Worm (Caenorhabditis elegans): Measurements from ENCODE around the gene srw-66.
"Not testable (repeated sequence)": the region's sequence is repeated elsewhere in the genome, so short reads cannot be mapped to it uniquely, and the experiment has no call there.

Gene srw-66

DNA sequence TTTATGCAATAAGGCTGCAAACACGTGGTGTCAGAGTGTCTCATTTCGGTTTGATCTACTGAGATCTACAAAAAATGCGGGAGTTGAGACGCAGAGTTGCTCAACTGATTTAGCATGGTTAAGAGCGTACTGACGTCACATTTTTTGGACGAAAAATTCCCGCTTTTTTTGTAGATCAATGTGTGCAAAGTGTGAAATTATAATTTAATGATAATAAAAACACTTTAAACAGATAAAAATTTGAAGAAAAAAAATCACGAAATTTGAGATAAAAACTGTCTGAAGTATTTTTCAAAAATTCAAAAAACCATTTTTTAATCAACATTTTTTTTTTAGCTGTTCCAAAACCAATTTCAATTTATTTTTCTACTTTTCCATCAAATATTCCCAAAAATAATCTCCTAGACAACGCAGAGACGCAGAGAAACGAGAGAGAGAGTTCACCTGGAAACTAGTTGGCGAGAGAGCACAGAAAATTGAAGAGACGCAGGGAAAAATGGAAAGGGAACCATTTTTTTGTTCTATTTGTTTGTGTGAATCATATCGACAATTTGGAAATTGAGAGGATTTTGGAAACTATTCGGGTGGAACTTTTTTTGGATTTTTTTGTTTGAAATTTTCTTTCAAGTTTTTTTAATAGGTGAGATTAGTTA lies 25.5 kb upstream of the srw-66 start:
- peak; percentile 31 for TF ChIP-seq pha-4 (tag; optimal IDR thresholded peaks at IDR 0.05)
- peak; percentile 23 for TF ChIP-seq nhr-23 (tag; optimal IDR thresholded peaks at IDR 0.05)
- TF ChIP-seq ceh-28 (tag; optimal IDR thresholded peaks at IDR 0.05), result no peak

DNA sequence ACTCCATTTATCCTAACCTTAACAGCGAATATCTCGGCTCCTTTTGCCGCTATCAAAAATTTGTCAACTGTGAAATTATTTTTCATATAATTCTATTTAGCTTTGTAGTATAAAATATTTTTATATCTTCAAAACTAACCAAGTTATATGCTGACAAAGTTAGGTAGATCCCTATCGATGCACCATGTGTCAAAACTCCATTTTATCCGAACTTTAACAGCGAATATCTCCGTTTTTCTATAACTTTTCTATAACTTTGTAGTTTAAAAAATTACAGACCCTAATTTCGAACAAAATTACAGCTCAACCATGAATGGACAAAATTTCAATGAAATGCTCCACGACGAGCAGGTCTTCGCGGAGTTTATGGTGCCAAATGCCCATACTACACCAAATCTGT lies 24.1 kb upstream of the srw-66 start, which contains the start of gene Y57G7A.2:
TSS of gene Y57G7A.2 (plus strand) at position 301 of the 400 bp plus-strand sequence.
- TF ChIP-seq nhr-67 (tag; optimal IDR thresholded peaks at IDR 0.05) (no peak), jun-1 (tag; optimal IDR thresholded peaks at IDR 0.05) (no peak)

- no peak for TF ChIP-seq elt-1 (tag; optimal IDR thresholded peaks at IDR 0.05)
- TF ChIP-seq ama-1 (optimal IDR thresholded peaks at IDR 0.05), result no peak
- TF ChIP-seq fkh-2 (tag; optimal IDR thresholded peaks at IDR 0.05), result no peak
- TF ChIP-seq pha-4 (tag; optimal IDR thresholded peaks at IDR 0.05), result no peak
- no peak for TF ChIP-seq elt-3 (tag; optimal IDR thresholded peaks at IDR 0.05)
- TF ChIP-seq fos-1 (tag; optimal IDR thresholded peaks at IDR 0.05), result no peak
- TF ChIP-seq daf-12 (tag; optimal IDR thresholded peaks at IDR 0.05), result no peak
- no peak for TF ChIP-seq hmg-11 (tag; optimal IDR thresholded peaks at IDR 0.05)
- no peak for TF ChIP-seq jun-1 (tag; optimal IDR thresholded peaks at IDR 0.05)
- no peak for TF ChIP-seq ceh-16 (tag; optimal IDR thresholded peaks at IDR 0.05)
Observed at ce11 chrII:1293157-1293556, 21.4 kb upstream of the srw-66 start, which contains the start of gene srz-64. srz-64 (minus strand) TSS chrII:1293257.

- TF ChIP-seq ztf-11 (tag; optimal IDR thresholded peaks at IDR 0.05) (no peak), nfya-1 (tag; optimal IDR thresholded peaks at IDR 0.05; ENCODE audit: insufficient read depth) (no peak), fkh-2 (tag; optimal IDR thresholded peaks at IDR 0.05) (no peak), pha-4 (tag; optimal IDR thresholded peaks at IDR 0.05) (no peak), elt-3 (tag; optimal IDR thresholded peaks at IDR 0.05) (no peak), unc-62 (GFP tag; optimal IDR thresholded peaks at IDR 0.05) (no peak), skn-1 (tag; optimal IDR thresholded peaks at IDR 0.05) (no peak), ZK546.5 (tag; optimal IDR thresholded peaks at IDR 0.05) (no peak), fkh-10 (GFP tag; optimal IDR thresholded peaks at IDR 0.05) (no peak), lsy-12 (tag; optimal IDR thresholded peaks at IDR 0.05) (no peak), eor-1 (tag; optimal IDR thresholded peaks at IDR 0.05) (no peak), snpc-4 (tag; optimal IDR thresholded peaks at IDR 0.05) (no peak), egl-27 (tag; optimal IDR thresholded peaks at IDR 0.05) (no peak), nhr-77 (tag; optimal IDR thresholded peaks at IDR 0.05) (no peak), sea-2 (GFP tag; optimal IDR thresholded peaks at IDR 0.05) (no peak), tbx-2 (tag; optimal IDR thresholded peaks at IDR 0.05) (no peak)
Observed at ce11 chrII:1285514-1285913, 13.8 kb upstream of the srw-66 start, which contains the start of the genes Y57G7A.6 and Y57G7A.3. Y57G7A.6 (minus strand) TSS chrII:1285614. Y57G7A.3 (plus strand) TSS chrII:1285782.

DNA sequence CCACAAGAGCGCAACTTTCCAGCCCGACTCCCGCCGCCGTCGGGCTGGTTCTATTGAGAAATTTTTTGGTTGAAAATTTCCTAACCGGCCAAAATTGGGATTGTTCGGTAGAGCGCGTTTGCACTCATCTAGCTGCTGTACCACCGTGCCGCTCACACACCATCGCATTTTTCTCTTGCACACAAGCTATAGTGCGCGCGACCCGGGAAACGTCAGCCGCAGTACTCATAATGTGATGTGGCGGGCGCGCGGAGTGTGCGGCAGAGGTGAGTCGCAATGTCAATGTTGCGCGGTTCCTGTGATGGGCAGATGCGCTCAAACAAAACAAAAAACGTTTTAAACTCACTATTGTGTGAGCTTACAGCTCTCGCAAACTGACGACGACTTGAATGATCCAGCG lies 13.3 kb upstream of the srw-66 start:
- no peak for TF ChIP-seq ceh-9 (tag; optimal IDR thresholded peaks at IDR 0.05)
- no peak for TF ChIP-seq nhr-25 (tag; optimal IDR thresholded peaks at IDR 0.05)
- no peak for TF ChIP-seq jun-1 (tag; optimal IDR thresholded peaks at IDR 0.05)
- no peak for TF ChIP-seq aly-2 (tag; optimal IDR thresholded peaks at IDR 0.05)
- TF ChIP-seq hmg-11 (tag; optimal IDR thresholded peaks at IDR 0.05), result no peak
- no peak for TF ChIP-seq egl-27 (tag; optimal IDR thresholded peaks at IDR 0.05)
- no peak for TF ChIP-seq unc-39 (tag; optimal IDR thresholded peaks at IDR 0.05)
- no peak for TF ChIP-seq nhr-12 (tag; optimal IDR thresholded peaks at IDR 0.05)
- no peak for TF ChIP-seq mml-1 (tag; optimal IDR thresholded peaks at IDR 0.05)

DNA sequence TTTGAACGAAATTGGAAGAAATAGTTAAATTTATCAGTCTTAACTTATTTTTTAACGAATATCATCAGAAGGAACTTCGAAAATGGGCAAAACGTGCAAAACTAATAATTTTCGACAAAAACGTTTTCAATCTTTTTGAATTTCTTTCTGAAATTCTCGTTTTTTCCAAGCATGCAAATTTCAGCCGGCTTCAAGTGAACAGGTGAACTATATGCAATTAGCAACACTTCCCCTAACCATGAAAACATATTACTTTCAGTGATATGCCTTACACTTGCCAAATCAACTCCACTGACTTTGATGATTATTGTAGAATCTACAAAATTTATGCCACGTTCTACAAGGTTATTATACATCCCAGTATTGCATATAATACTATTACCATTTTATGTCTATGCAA lies 6.6 kb upstream of the srw-66 start, which contains the start of gene srz-63:
TSS of gene srz-63 (plus strand) at position 301 of the 400 bp plus-strand sequence.
- not testable (repeated sequence) for TF ChIP-seq eor-1 (tag; optimal IDR thresholded peaks at IDR 0.05); fkh-10 (GFP tag; optimal IDR thresholded peaks at IDR 0.05); egl-5 (tag; optimal IDR thresholded peaks at IDR 0.05)

Measured in whole organism, L3 larva.